Fruit fly (Drosophila melanogaster): Measurements from ENCODE around the gene CG15385.

Gene CG15385

DNA sequence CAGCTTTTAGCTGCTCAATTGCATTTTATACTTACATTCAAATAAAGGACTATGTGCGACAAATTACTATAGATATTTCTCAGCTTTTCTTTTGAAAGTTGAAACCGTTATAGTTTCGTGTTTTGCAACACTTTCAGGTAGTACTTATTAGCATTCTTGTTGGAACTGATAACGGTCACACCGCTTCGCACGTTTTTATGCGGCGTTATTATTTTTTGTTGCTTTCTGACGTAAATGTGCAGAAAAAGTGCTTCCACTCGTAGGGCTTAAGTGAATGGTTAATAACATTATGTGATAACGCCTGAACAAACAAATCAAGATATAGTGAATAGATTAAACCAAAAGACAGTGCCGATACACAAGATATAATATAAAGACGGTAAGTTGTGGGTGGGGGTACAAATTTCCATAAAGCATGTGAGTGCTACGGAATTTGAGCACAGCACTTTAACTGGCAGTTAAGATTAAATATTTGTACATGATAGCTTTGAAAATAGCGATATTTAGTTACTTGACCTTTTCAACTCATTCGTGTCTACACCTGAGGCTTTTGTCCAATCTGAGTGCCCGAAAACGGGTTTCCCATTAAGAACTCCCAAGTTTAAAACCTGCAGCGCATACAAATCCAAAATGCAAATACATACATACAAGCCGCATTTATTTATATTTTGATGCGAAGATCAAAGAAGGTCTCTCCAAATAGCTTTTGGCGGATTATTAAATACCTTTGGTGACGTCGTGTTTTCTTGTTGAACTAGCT, 8.4 kb upstream of the CG15385 start, which contains the start of gene papi (continued):
- TF ChIP-seq CG16813 (GFP tag; IDR thresholded peaks at IDR 0.05; ENCODE audit: partially characterized antibody), result no peak
- TF ChIP-seq CG6175 (GFP tag; IDR thresholded peaks at IDR 0.05), result no peak
- TF ChIP-seq Abd-B (GFP tag; optimal IDR thresholded peaks at IDR 0.05), result no peak
- no peak for TF ChIP-seq grn (GFP tag; optimal IDR thresholded peaks at IDR 0.05)
- TF ChIP-seq CG4404 (GFP tag; IDR thresholded peaks at IDR 0.05), result no peak
- no peak for TF ChIP-seq CG10209 (GFP tag; optimal IDR thresholded peaks at IDR 0.05)
- TF ChIP-seq CG8944 (GFP tag; optimal IDR thresholded peaks at IDR 0.05), result no peak
- no peak for TF ChIP-seq nau (GFP tag; optimal IDR thresholded peaks at IDR 0.05)
- TF ChIP-seq CG1602 (GFP tag; optimal IDR thresholded peaks at IDR 0.05), result no peak
- TF ChIP-seq Doc3 (GFP tag; IDR thresholded peaks at IDR 0.05; ENCODE audit: partially characterized antibody), result no peak
- no peak for TF ChIP-seq dpn (GFP tag; optimal IDR thresholded peaks at IDR 0.05)
- peak; percentile 16 for TF ChIP-seq CG6854 (GFP tag; optimal IDR thresholded peaks at IDR 0.05)
- peak; percentile 6 for TF ChIP-seq salm (tag; optimal IDR thresholded peaks at IDR 0.05)
- no peak for TF ChIP-seq CG32767 (GFP tag; IDR thresholded peaks at IDR 0.05)
- TF ChIP-seq CG31365 (tag; optimal IDR thresholded peaks at IDR 0.05), result no peak
- TF ChIP-seq B-H2 (GFP tag; optimal IDR thresholded peaks at IDR 0.05), result peak; percentile 53
- no peak for TF ChIP-seq CG15269 (tag; optimal IDR thresholded peaks at IDR 0.05)
- TF ChIP-seq CG10267 (tag; optimal IDR thresholded peaks at IDR 0.05), result peak; percentile 91
- no peak for TF ChIP-seq Nf-YC (tag; optimal IDR thresholded peaks at IDR 0.05)
- TF ChIP-seq lab (GFP tag; optimal IDR thresholded peaks at IDR 0.05), result peak; percentile 22
- TF ChIP-seq HLH4C (GFP tag; IDR thresholded peaks at IDR 0.05; ENCODE audit: partially characterized antibody), result 0 out of 3 replicates have a peak, but pooled peaks have one; percentile 13
- no peak for TF ChIP-seq sr (GFP tag; IDR thresholded peaks at IDR 0.05)
- no peak for TF ChIP-seq Dip2 (GFP tag; IDR thresholded peaks at IDR 0.05)
- no peak for TF ChIP-seq CG2116 (GFP tag; optimal IDR thresholded peaks at IDR 0.05)
- TF ChIP-seq zfh1 (GFP tag; IDR thresholded peaks at IDR 0.05), result no peak
- no peak for TF ChIP-seq CG10321 (GFP tag; IDR thresholded peaks at IDR 0.05)
- peak; percentile 47 for TF ChIP-seq CG4617 (GFP tag; optimal IDR thresholded peaks at IDR 0.05; ENCODE audit: borderline replicate concordance)
- no peak for TF ChIP-seq sima (GFP tag; optimal IDR thresholded peaks at IDR 0.05)
- no peak for TF ChIP-seq chif (GFP tag; optimal IDR thresholded peaks at IDR 0.05)
- peak; percentile 38 for TF ChIP-seq CG10543 (GFP tag; optimal IDR thresholded peaks at IDR 0.05)
- TF ChIP-seq CG6683 (GFP tag; optimal IDR thresholded peaks at IDR 0.05), result no peak
- no peak for TF ChIP-seq unpg (GFP tag; optimal IDR thresholded peaks at IDR 0.05)
- TF ChIP-seq Neu2 (GFP tag; optimal IDR thresholded peaks at IDR 0.05; ENCODE audit: borderline replicate concordance), result no peak
- TF ChIP-seq CG1832 (GFP tag; optimal IDR thresholded peaks at IDR 0.05), result no peak
- TF ChIP-seq CG15696 (tag; optimal IDR thresholded peaks at IDR 0.05), result no peak
- peak; percentile 19 for TF ChIP-seq scrt (GFP tag; optimal IDR thresholded peaks at IDR 0.05)
- TF ChIP-seq CG4328 (GFP tag; optimal IDR thresholded peaks at IDR 0.05), result no peak
- TF ChIP-seq CG6791 (GFP tag; IDR thresholded peaks at IDR 0.05; ENCODE audit: partially characterized antibody), result 0 out of 3 replicates have a peak, but pooled peaks have one; percentile 21
- no peak for TF ChIP-seq tna (GFP tag; IDR thresholded peaks at IDR 0.05; ENCODE audit: partially characterized antibody)
- TF ChIP-seq CG15479 (GFP tag; optimal IDR thresholded peaks at IDR 0.05), result no peak
- TF ChIP-seq CG33213 (GFP tag; optimal IDR thresholded peaks at IDR 0.05), result no peak
- no peak for TF ChIP-seq Dll (GFP tag; IDR thresholded peaks at IDR 0.05; ENCODE audit: partially characterized antibody)
- TF ChIP-seq BEAF-32 (GFP tag; optimal IDR thresholded peaks at IDR 0.05), result peak; percentile 20
- no peak for TF ChIP-seq slbo (GFP tag; IDR thresholded peaks at IDR 0.05)
- no peak for TF ChIP-seq Nf-YA (GFP tag; IDR thresholded peaks at IDR 0.05)
- no peak for TF ChIP-seq CG1529 (GFP tag; optimal IDR thresholded peaks at IDR 0.05)
- peak; percentile 28 for TF ChIP-seq her (GFP tag; optimal IDR thresholded peaks at IDR 0.05)
- no peak for TF ChIP-seq CG5245 (GFP tag; optimal IDR thresholded peaks at IDR 0.05)
